Worm (Caenorhabditis elegans) whole organism, L2 larva: Measurements from ENCODE around the gene srab-10.

ENCODE experiments used
- R02D3.7 ChIP-seq: fragments of 150-350 bp; optimal IDR thresholded peaks from 2 replicates; lab custom pipeline; 2014; ENCODE audit warnings: missing biosample characterization, missing genetic modification characterization
- ceh-82 ChIP-seq: fragments of 150-350 bp; optimal IDR thresholded peaks from 2 replicates; lab custom pipeline; 2014; ENCODE audit warnings: missing biosample characterization, missing genetic modification characterization
- egl-27 ChIP-seq: sonication (generic microtip); optimal IDR thresholded peaks from 3 replicates; lab custom pipeline; 2017; ENCODE audit warnings: missing biosample characterization, missing genetic modification reagents, missing genetic modification characterization
- mdl-1 ChIP-seq, 2 experiments: fragments of 150-350 bp in 1 of 2; sonication (generic microtip) in 1 of 2; optimal IDR thresholded peaks; 2 replicates each; lab custom pipeline; 2017; ENCODE audit warnings: missing biosample characterization in 2 of 2, missing genetic modification characterization in 2 of 2
- nhr-11 ChIP-seq: fragments of 150-350 bp; optimal IDR thresholded peaks from 2 replicates; lab custom pipeline; 2014; ENCODE audit warnings: missing biosample characterization, missing genetic modification characterization
- nhr-12 ChIP-seq: fragments of 150-350 bp; optimal IDR thresholded peaks from 2 replicates; lab custom pipeline; 2014; ENCODE audit warnings: missing biosample characterization, missing genetic modification characterization
- nhr-21 ChIP-seq: fragments of 150-350 bp; optimal IDR thresholded peaks from 2 replicates; lab custom pipeline; 2014; ENCODE audit warnings: missing biosample characterization, missing genetic modification characterization
- nhr-237 ChIP-seq: fragments of 150-350 bp; optimal IDR thresholded peaks from 2 replicates; lab custom pipeline; 2014; ENCODE audit warnings: missing biosample characterization, missing genetic modification characterization
- nhr-77 ChIP-seq: fragments of 150-350 bp; optimal IDR thresholded peaks from 2 replicates; lab custom pipeline; 2014; ENCODE audit warnings: missing biosample characterization, missing genetic modification characterization
- snpc-4 ChIP-seq: fragments of 150-350 bp; optimal IDR thresholded peaks from 2 replicates; lab custom pipeline; 2014; ENCODE audit warnings: missing biosample characterization, missing genetic modification characterization
- unc-62 ChIP-seq: fragments of 150-350 bp; optimal IDR thresholded peaks from 2 replicates; lab custom pipeline; 2014; ENCODE audit warnings: missing biosample characterization, missing genetic modification reagents, missing genetic modification characterization

ce11 chrV:3119185-3119584, 25.2 kb downstream of the srab-10 start:
- TF ChIP-seq mdl-1 (tag; optimal IDR thresholded peaks at IDR 0.05; lab: Kevin White, UChicago) (no peak), egl-27 (tag; lab: Kevin White, UChicago) (no peak), nhr-11 (tag; lab: Kevin White, UChicago) (no peak), unc-62 (GFP tag; lab: Kevin White, UChicago) (no peak), R02D3.7 (tag; lab: Kevin White, UChicago) (no peak), snpc-4 (tag; lab: Kevin White, UChicago) (no peak), nhr-77 (tag; lab: Kevin White, UChicago) (no peak), nhr-21 (no peak), nhr-237 (tag; lab: Kevin White, UChicago) (no peak), nhr-12 (tag; lab: Kevin White, UChicago) (no peak), ceh-82 (tag; lab: Kevin White, UChicago) (no peak)
